Fruit fly (Drosophila melanogaster): ENCODE measurements around the gene CG5885.

CG5885 gene

dm6 chr2L:9918020-9918959 lies at the start of gene CG5885, which contains the start of gene CG4598 (continued):
- TF ChIP-seq CG16863 (GFP tag; optimal IDR thresholded peaks at IDR 0.05) (peak; percentile 27), Mes4 (GFP tag; optimal IDR thresholded peaks at IDR 0.05) (no peak), CG18476 (GFP tag; optimal IDR thresholded peaks at IDR 0.05) (no peak), CG13624 (GFP tag; optimal IDR thresholded peaks at IDR 0.05) (peak; percentile 32), CG2120 (GFP tag; optimal IDR thresholded peaks at IDR 0.05) (peak; percentile 76), ERR (GFP tag; optimal IDR thresholded peaks at IDR 0.05) (no peak), HHEX (GFP tag; optimal IDR thresholded peaks at IDR 0.05) (peak; percentile 38), CG6813 (GFP tag; optimal IDR thresholded peaks at IDR 0.05) (peak; percentile 23), CG13296 (GFP tag; optimal IDR thresholded peaks at IDR 0.05) (peak; percentile 55), Fer3 (tag; optimal IDR thresholded peaks at IDR 0.05) (peak; percentile 59), bowl (GFP tag; IDR thresholded peaks at IDR 0.05) (no peak), gcm (GFP tag; optimal IDR thresholded peaks at IDR 0.05) (peak; percentile 38), amos (GFP tag; IDR thresholded peaks at IDR 0.05; ENCODE audit: partially characterized antibody) (peak; percentile 85), CG13894 (tag; optimal IDR thresholded peaks at IDR 0.05) (peak; percentile 53), so (GFP tag; IDR thresholded peaks at IDR 0.05) (peak; percentile 44; the same call in 1 of the 3 replicates), Mad (GFP tag; optimal IDR thresholded peaks at IDR 0.05) (peak; percentile 6), CG12299 (tag; optimal IDR thresholded peaks at IDR 0.05) (peak; percentile 2), CG18619 (GFP tag; optimal IDR thresholded peaks at IDR 0.05) (peak; percentile 69), NK7.1 (GFP tag; optimal IDR thresholded peaks at IDR 0.05) (no peak), CG12744 (GFP tag; optimal IDR thresholded peaks at IDR 0.05) (no peak), Pdp1 (GFP tag; optimal IDR thresholded peaks at IDR 0.05) (peak; percentile 16 to 68), sens-2 (GFP tag; IDR thresholded peaks at IDR 0.05) (peak; percentile 72; the same call in 1 of the 2 replicates), Deaf1 (tag; optimal IDR thresholded peaks at IDR 0.05) (peak; percentile 89), Chrac-16 (GFP tag; optimal IDR thresholded peaks at IDR 0.05) (peak; percentile 70), CG15479 (GFP tag; optimal IDR thresholded peaks at IDR 0.05) (no peak), CG4707 (GFP tag; optimal IDR thresholded peaks at IDR 0.05) (no peak), CG10959 (GFP tag; IDR thresholded peaks at IDR 0.05) (peak; percentile 52), D19A (tag; optimal IDR thresholded peaks at IDR 0.05) (peak; percentile 99), danr (GFP tag; IDR thresholded peaks at IDR 0.05) (no peak), Abd-B (GFP tag; optimal IDR thresholded peaks at IDR 0.05) (peak; percentile 44), tio (GFP tag; optimal IDR thresholded peaks at IDR 0.05) (no peak), HLHmδ (GFP tag; optimal IDR thresholded peaks at IDR 0.05) (no peak), kni (GFP tag; optimal IDR thresholded peaks at IDR 0.05) (no peak), lab (GFP tag; optimal IDR thresholded peaks at IDR 0.05) (peak; percentile 40), Bteb2 (GFP tag; optimal IDR thresholded peaks at IDR 0.05) (peak; percentile 15), hkb (optimal IDR thresholded peaks at IDR 0.05) (no peak), hkb (GFP tag; IDR thresholded peaks at IDR 0.05) (peak; percentile 84), Ssrp (tag; optimal IDR thresholded peaks at IDR 0.05) (peak; percentile 70), CG10366 (GFP tag; IDR thresholded peaks at IDR 0.05) (peak; percentile 70), ase (GFP tag; IDR thresholded peaks at IDR 0.05) (peak; percentile 44; the same call in 1 of the 3 replicates), CG34422 (GFP tag; IDR thresholded peaks at IDR 0.05) (peak; percentile 63; the same call in 2 of the 3 replicates), CG8924 (tag; optimal IDR thresholded peaks at IDR 0.05) (peak; percentile 71), Ravus (GFP tag; IDR thresholded peaks at IDR 0.05) (peak; percentile 31), CG42726 (GFP tag; IDR thresholded peaks at IDR 0.05; ENCODE audit: partially characterized antibody) (peak; percentile 76), CkIIα-i1 (GFP tag; IDR thresholded peaks at IDR 0.05) (no peak), Bgb (GFP tag; IDR thresholded peaks at IDR 0.05; ENCODE audit: partially characterized antibody) (peak; percentile 76), Drgx (GFP tag; IDR thresholded peaks at IDR 0.05) (peak; percentile 78), Opbp (GFP tag; IDR thresholded peaks at IDR 0.05; ENCODE audit: partially characterized antibody) (peak; percentile 89)
